Worm (Caenorhabditis elegans) whole organism, young adult: ENCODE data around the gene C56G2.9.

ENCODE experiments used
- hmg-1.2 ChIP-seq: fragments of 200-800 bp; sonication (Bioruptor generic); IDR thresholded peaks from 2 replicates; pipeline ENCODE4 v1.3.6; 2022; ENCODE audit warnings: missing genetic modification reagents, missing genetic modification characterization, missing compliant biosample characterization
- tbp1 ChIP-seq: fragments of 200-800 bp; sonication (Bioruptor generic); optimal IDR thresholded peaks from 2 replicates; lab custom pipeline; 2018; ENCODE audit warnings: mild to moderate bottlenecking, missing genetic modification characterization, missing compliant biosample characterization

DNA sequence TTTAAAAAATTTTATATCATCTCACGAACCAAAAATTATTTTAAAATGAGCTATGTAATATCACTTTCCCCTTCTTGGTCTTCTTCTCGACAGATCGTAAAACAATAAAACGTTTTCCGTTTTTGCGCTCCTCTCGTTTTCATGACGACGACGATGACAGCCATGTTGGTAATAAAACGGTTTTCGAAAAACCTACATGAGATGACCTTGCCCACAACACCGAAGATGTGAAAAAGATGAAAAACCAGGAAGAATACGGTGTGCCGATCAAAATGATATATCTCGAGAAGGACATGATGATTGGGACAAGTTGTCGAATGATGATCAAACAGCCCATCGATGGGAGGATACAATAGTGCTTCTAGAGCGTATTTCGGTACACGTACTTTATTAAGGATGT lies 15.6 kb upstream of the C56G2.9 start:
- TF ChIP-seq tbp1 (GFP tag; lab: Kevin White, UChicago) (no peak), hmg-1.2 (GFP tag; lab: Robert Waterston, UW) (no peak)
